Worm (Caenorhabditis elegans): ENCODE data around the gene C45B2.6.

DNA sequence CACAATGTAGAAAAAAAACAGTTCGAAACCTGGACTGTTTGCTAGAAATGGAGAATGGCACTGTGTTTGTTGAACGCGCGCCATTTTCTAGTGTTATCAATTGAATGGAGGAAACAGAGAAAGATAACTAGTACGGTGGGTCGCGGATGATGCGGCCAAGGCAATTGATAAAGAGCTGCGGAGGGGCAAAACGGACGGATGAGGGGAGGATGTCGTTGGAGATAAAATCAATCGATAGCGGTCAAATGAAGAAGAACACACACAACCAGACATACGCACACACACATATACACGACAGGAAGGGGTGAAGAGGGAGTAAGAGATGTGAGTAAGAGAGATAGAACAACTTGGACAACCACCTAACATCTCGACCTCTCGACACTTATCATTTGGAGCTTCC lies 2.6 kb upstream of the C45B2.6 start:
- TF ChIP-seq cog-1 (tag; optimal IDR thresholded peaks at IDR 0.05) (no peak), ref-1 (GFP tag; conservative IDR thresholded peaks at IDR 0.05) (no peak), T22C8.4 (GFP tag; IDR thresholded peaks at IDR 0.05) (peak; percentile 63), tab-1 (GFP tag; IDR thresholded peaks at IDR 0.05) (no peak), klf-2 (GFP tag; conservative IDR thresholded peaks at IDR 0.05) (no peak)

All from whole organism, midembryonic.